Worm (Caenorhabditis elegans): ENCODE data around the gene pcp-1.

Gene pcp-1

ce11 chrIII:7720861-7721260 lies 37.8 kb upstream of the pcp-1 start (continued):
- no peak for TF ChIP-seq Y5F2A.4 (GFP tag; optimal IDR thresholded peaks at IDR 0.05)
- peak; percentile 22; the same call in 1 of the 2 replicates for TF ChIP-seq tra-1 (GFP tag; IDR thresholded peaks at IDR 0.05)
- TF ChIP-seq ces-1 (GFP tag; optimal IDR thresholded peaks at IDR 0.05): no peak
- no peak for TF ChIP-seq F10B5.3 (tag; optimal IDR thresholded peaks at IDR 0.05)
- peak; percentile 29; the same call in 1 of the 2 replicates for TF ChIP-seq set-16 (GFP tag; IDR thresholded peaks at IDR 0.05)
- peak in 1 of 2 experiments; percentile 72 for TF ChIP-seq lsy-2 (tag; optimal IDR thresholded peaks at IDR 0.05)
- TF ChIP-seq hlh-11 (tag; optimal IDR thresholded peaks at IDR 0.05): peak; percentile 79
- TF ChIP-seq ceh-82 (tag; optimal IDR thresholded peaks at IDR 0.05): no peak
- no peak for TF ChIP-seq jun-1 (tag; optimal IDR thresholded peaks at IDR 0.05)
- peak; percentile 51 for TF ChIP-seq mes-2 (tag; optimal IDR thresholded peaks at IDR 0.05; ENCODE audit: poor library complexity, severe bottlenecking)
- peak; percentile 52; the same call in 1 of the 2 replicates for TF ChIP-seq ceh-20 (GFP tag; IDR thresholded peaks at IDR 0.05)
- no peak for TF ChIP-seq lin-38 (GFP tag; IDR thresholded peaks at IDR 0.05)

ce11 chrIII:7721513-7721912 lies 37.2 kb upstream of the pcp-1 start:
- peak in 1 of 2 experiments; percentile 87 for TF ChIP-seq unc-62 (GFP tag; optimal IDR thresholded peaks at IDR 0.05 in 1 of 2)
- TF ChIP-seq unc-62 (tag; optimal IDR thresholded peaks at IDR 0.05): no peak
- no peak for TF ChIP-seq lin-1 (GFP tag; IDR thresholded peaks at IDR 0.05)
- no peak for TF ChIP-seq tra-1 (GFP tag; IDR thresholded peaks at IDR 0.05)
- TF ChIP-seq mes-2 (tag; optimal IDR thresholded peaks at IDR 0.05; ENCODE audit: poor library complexity, severe bottlenecking): peak; percentile 3
- no peak for TF ChIP-seq nhr-77 (tag; optimal IDR thresholded peaks at IDR 0.05)
- TF ChIP-seq hmg-1.1 (GFP tag; IDR thresholded peaks at IDR 0.05): 0 out of 2 replicates have a peak, but pooled peaks have one; percentile 9

- TF ChIP-seq Y5F2A.4 (GFP tag; optimal IDR thresholded peaks at IDR 0.05) (no peak), mxl-3 (GFP tag; optimal IDR thresholded peaks at IDR 0.05) (peak; percentile 63), rbr-2 (tag; optimal IDR thresholded peaks at IDR 0.05) (no peak), set-16 (GFP tag; IDR thresholded peaks at IDR 0.05) (no peak), hmg-1.1 (GFP tag; IDR thresholded peaks at IDR 0.05) (no peak), nhr-76 (tag; optimal IDR thresholded peaks at IDR 0.05) (no peak), zip-2 (tag; optimal IDR thresholded peaks at IDR 0.05) (no peak), ceh-44 (GFP tag; IDR thresholded peaks at IDR 0.05) (no peak), spr-3 (GFP tag; optimal IDR thresholded peaks at IDR 0.05) (no peak), nhr-28 (tag; optimal IDR thresholded peaks at IDR 0.05) (peak; percentile 11), egl-27 (tag; optimal IDR thresholded peaks at IDR 0.05) (no peak), lsy-2 (tag; optimal IDR thresholded peaks at IDR 0.05) (peak in 1 of 2 experiments; percentile 25), ZK337.2 (GFP tag; IDR thresholded peaks at IDR 0.05) (no peak), hlh-11 (tag; optimal IDR thresholded peaks at IDR 0.05) (peak; percentile 45), fos-1 (tag; optimal IDR thresholded peaks at IDR 0.05) (no peak), Y105C5A.15 (GFP tag; IDR thresholded peaks at IDR 0.05) (no peak), hlh-30 (tag; optimal IDR thresholded peaks at IDR 0.05; ENCODE audit: insufficient read depth) (no peak), nhr-10 (tag; optimal IDR thresholded peaks at IDR 0.05) (no peak), ZK546.5 (tag; optimal IDR thresholded peaks at IDR 0.05) (no peak), lin-13 (GFP tag; optimal IDR thresholded peaks at IDR 0.05) (peak; percentile 4), lin-39 (tag; optimal IDR thresholded peaks at IDR 0.05) (no peak), attf-4 (tag; optimal IDR thresholded peaks at IDR 0.05) (no peak), madf-9 (GFP tag; conservative IDR thresholded peaks at IDR 0.05) (0 out of 2 replicates have a peak, but pooled peaks have one; percentile 50), mdl-1 (tag; optimal IDR thresholded peaks at IDR 0.05) (peak in 1 of 2 experiments; percentile 2), hif-1 (tag; optimal IDR thresholded peaks at IDR 0.05) (peak in 1 of 2 experiments; percentile 93), mes-2 (tag; optimal IDR thresholded peaks at IDR 0.05; ENCODE audit: poor library complexity, severe bottlenecking) (no peak), F49E8.2 (tag; optimal IDR thresholded peaks at IDR 0.05; ENCODE audit: borderline replicate concordance) (no peak), daf-19 (GFP tag; conservative IDR thresholded peaks at IDR 0.05) (no peak), sdz-12 (GFP tag; optimal IDR thresholded peaks at IDR 0.05) (no peak), zfp-3 (GFP tag; conservative IDR thresholded peaks at IDR 0.05) (no peak), aha-1 (tag) (peak; percentile 87), daf-16 (GFP tag; optimal IDR thresholded peaks at IDR 0.05) (no peak), daf-16 (tag; optimal IDR thresholded peaks at IDR 0.05) (no peak), php-3 (GFP tag; IDR thresholded peaks at IDR 0.05) (no peak), vab-7 (GFP tag; IDR thresholded peaks at IDR 0.05) (no peak), ceh-20 (GFP tag; IDR thresholded peaks at IDR 0.05) (0 out of 2 replicates have a peak, but pooled peaks have one; percentile 34), ama-1 (optimal IDR thresholded peaks at IDR 0.05) (peak; percentile 54)
Measured at ce11 chrIII:7722411-7722810, 36.3 kb upstream of the pcp-1 start.

Data from whole organism, L4 larva.